Fruit fly (Drosophila melanogaster) whole organism, embryonic: ENCODE data around the gene CG2816.

Source experiments
- Asciz ChIP-seq: fragments of 200-800 bp; sonication (Bioruptor generic); optimal IDR thresholded peaks from 2 replicates; lab custom pipeline; 2017; ENCODE audit warnings: missing biosample characterization, mild to moderate bottlenecking, missing genetic modification characterization, missing genetic modification reagents
- CG14441 ChIP-seq: fragments of 200-800 bp; sonication (Bioruptor generic); IDR thresholded peaks from 2 replicates; pipeline ENCODE4 v1.3.6; 2022; ENCODE audit warnings: missing biosample characterization, missing genetic modification characterization
- CG14710 ChIP-seq: fragments of 200-800 bp; sonication (Bioruptor generic); optimal IDR thresholded peaks from 3 replicates; lab custom pipeline; 2019; ENCODE audit warnings: missing biosample characterization, mild to moderate bottlenecking, missing genetic modification characterization, moderate library complexity
- CG15073 ChIP-seq: fragments of 200-800 bp; sonication (Bioruptor generic); optimal IDR thresholded peaks from 2 replicates; lab custom pipeline; 2016; ENCODE audit warnings: missing biosample characterization, missing genetic modification characterization
- CG15514 ChIP-seq: fragments of 200-800 bp; sonication (Bioruptor generic); optimal IDR thresholded peaks from 3 replicates; lab custom pipeline; 2017; ENCODE audit warnings: missing biosample characterization, missing genetic modification characterization, mild to moderate bottlenecking, moderate library complexity, missing genetic modification reagents
- CG16815 ChIP-seq: fragments of 200-800 bp; sonication (Bioruptor generic); optimal IDR thresholded peaks from 3 replicates; lab custom pipeline; 2017; ENCODE audit warnings: missing biosample characterization, mild to moderate bottlenecking, missing genetic modification characterization
- CG30431 ChIP-seq: fragments of 200-800 bp; sonication (Bioruptor generic); optimal IDR thresholded peaks from 2 replicates; lab custom pipeline; 2017; ENCODE audit warnings: missing biosample characterization, missing genetic modification characterization
- CG33557 ChIP-seq: fragments of 200-800 bp; sonication (Bioruptor generic); optimal IDR thresholded peaks from 2 replicates; lab custom pipeline; 2019; ENCODE audit warnings: missing biosample characterization, mild to moderate bottlenecking, missing genetic modification characterization, moderate library complexity
- CG34224 ChIP-seq: fragments of 200-800 bp; sonication (Bioruptor generic); IDR thresholded peaks from 3 replicates; pipeline ENCODE4 v1.3.6; 2022; ENCODE audit warnings: missing biosample characterization, missing genetic modification characterization; ENCODE audit not compliant: partially characterized antibody
- CG34376 ChIP-seq: fragments of 200-800 bp; sonication (Bioruptor generic); optimal IDR thresholded peaks from 2 replicates; lab custom pipeline; 2018; ENCODE audit warnings: missing biosample characterization, mild to moderate bottlenecking, missing genetic modification characterization
- CG4328 ChIP-seq: fragments of 200-800 bp; sonication (Bioruptor generic); optimal IDR thresholded peaks from 3 replicates; lab custom pipeline; 2017; ENCODE audit warnings: missing biosample characterization, missing genetic modification reagents, missing genetic modification characterization
- CG6791 ChIP-seq: fragments of 200-800 bp; sonication (Bioruptor generic); IDR thresholded peaks from 3 replicates; pipeline ENCODE4 v1.3.6; 2022; ENCODE audit warnings: missing biosample characterization, missing genetic modification characterization; ENCODE audit not compliant: partially characterized antibody
- CG8359 ChIP-seq: fragments of 200-800 bp; sonication (Bioruptor generic); optimal IDR thresholded peaks from 2 replicates; lab custom pipeline; 2017; ENCODE audit warnings: missing biosample characterization, mild to moderate bottlenecking, missing genetic modification characterization, borderline replicate concordance
- Dad ChIP-seq: fragments of 200-800 bp; sonication (Bioruptor generic); optimal IDR thresholded peaks from 3 replicates; lab custom pipeline; 2016; ENCODE audit warnings: missing biosample characterization, missing genetic modification characterization
- ERR ChIP-seq: fragments of 200-800 bp; sonication (Bioruptor generic); optimal IDR thresholded peaks from 2 replicates; lab custom pipeline; 2016; ENCODE audit warnings: missing biosample characterization, missing genetic modification characterization
- Hmr ChIP-seq: fragments of 200-800 bp; sonication (Bioruptor generic); optimal IDR thresholded peaks from 3 replicates; lab custom pipeline; 2017; ENCODE audit warnings: mild to moderate bottlenecking, missing biosample characterization, missing genetic modification reagents, missing genetic modification characterization
- Hr39 ChIP-seq: fragments of >200 bp; optimal IDR thresholded peaks from 2 replicates; lab custom pipeline; 2017
- Hsf ChIP-seq: fragments of 200-800 bp; sonication (Bioruptor generic); optimal IDR thresholded peaks from 3 replicates; lab custom pipeline; 2016; ENCODE audit warnings: missing biosample characterization, missing genetic modification characterization
- Nf-YC ChIP-seq: fragments of 200-800 bp; optimal IDR thresholded peaks from 3 replicates; lab custom pipeline; 2019; ENCODE audit warnings: missing biosample characterization, mild to moderate bottlenecking, missing genetic modification characterization, moderate library complexity
- Pdp1 ChIP-seq, 2 experiments: fragments of 200-800 bp; sonication (Bioruptor generic); optimal IDR thresholded peaks; 3 replicates each; lab custom pipeline; 2016; ENCODE audit warnings: missing biosample characterization in 2 of 2, missing genetic modification characterization in 2 of 2, mild to moderate bottlenecking in 1 of 2, moderate library complexity in 1 of 2
- bowl ChIP-seq: fragments of 200-800 bp; sonication (Bioruptor generic); IDR thresholded peaks from 2 replicates; pipeline ENCODE4 v1.3.6; 2022; ENCODE audit warnings: missing biosample characterization, missing genetic modification characterization
- croc ChIP-seq: fragments of 200-800 bp; sonication (Bioruptor generic); conservative IDR thresholded peaks from 3 replicates; pipeline ENCODE4 v1.3.6; 2022; ENCODE audit warnings: missing biosample characterization, missing genetic modification characterization
- esg ChIP-seq: fragments of 200-800 bp; sonication (Bioruptor generic); conservative IDR thresholded peaks from 2 replicates; pipeline ENCODE4 v1.3.6; 2022; ENCODE audit warnings: missing biosample characterization, missing genetic modification characterization
- fd102C ChIP-seq: fragments of 200-800 bp; sonication (Bioruptor generic); optimal IDR thresholded peaks from 2 replicates; lab custom pipeline; 2018; ENCODE audit warnings: missing biosample characterization, mild to moderate bottlenecking, missing genetic modification characterization, moderate library complexity
- fru ChIP-seq: fragments of >200 bp; optimal IDR thresholded peaks from 2 replicates; lab custom pipeline; 2017
- gsb-n ChIP-seq: fragments of 200-800 bp; sonication (Bioruptor generic); optimal IDR thresholded peaks from 3 replicates; lab custom pipeline; 2018; ENCODE audit warnings: missing biosample characterization, mild to moderate bottlenecking, missing genetic modification characterization
- ind ChIP-seq: fragments of 200-800 bp; sonication (Bioruptor generic); optimal IDR thresholded peaks from 3 replicates; lab custom pipeline; 2016; ENCODE audit warnings: missing biosample characterization, missing genetic modification characterization
- nerfin-2 ChIP-seq: fragments of 200-800 bp; sonication (Bioruptor generic); IDR thresholded peaks from 2 replicates; pipeline ENCODE4 v1.3.6; 2022; ENCODE audit warnings: missing biosample characterization, missing genetic modification characterization; ENCODE audit not compliant: partially characterized antibody
- slp2 ChIP-seq: fragments of 200-800 bp; sonication (Bioruptor generic); optimal IDR thresholded peaks from 2 replicates; lab custom pipeline; 2016; ENCODE audit warnings: missing biosample characterization, missing genetic modification characterization
- tap ChIP-seq: fragments of 200-800 bp; optimal IDR thresholded peaks from 3 replicates; lab custom pipeline; 2019; ENCODE audit warnings: missing biosample characterization, mild to moderate bottlenecking, missing genetic modification characterization, moderate library complexity
- tgo ChIP-seq: fragments of 200-800 bp; sonication (Bioruptor generic); IDR thresholded peaks from 3 replicates; pipeline ENCODE4 v1.3.6; 2022; ENCODE audit warnings: missing biosample characterization, missing genetic modification characterization
- trh ChIP-seq: fragments of 200-800 bp; sonication (Bioruptor generic); optimal IDR thresholded peaks from 2 replicates; lab custom pipeline; 2016; ENCODE audit warnings: missing biosample characterization, missing genetic modification characterization
- twi ChIP-seq: fragments of 200-800 bp; optimal IDR thresholded peaks from 2 replicates; lab custom pipeline; 2019; ENCODE audit warnings: missing biosample characterization, mild to moderate bottlenecking, missing genetic modification characterization, moderate library complexity
- usp ChIP-seq: fragments of >200 bp; optimal IDR thresholded peaks from 2 replicates; lab custom pipeline; 2017; ENCODE audit warnings: missing biosample characterization, missing genetic modification characterization
- zen ChIP-seq: fragments of 200-800 bp; sonication (Bioruptor generic); optimal IDR thresholded peaks from 3 replicates; lab custom pipeline; 2018; ENCODE audit warnings: missing biosample characterization, mild to moderate bottlenecking, missing genetic modification characterization, moderate library complexity

CG2816 gene

dm6 chr2L:3698992-3699514, 4.4 kb upstream of the CG2816 start, which contains the start of the genes CG10031 and CG42464:
TSS of gene CG10031 (minus strand) at chr2L:3699092.
TSS of gene CG42464 (plus strand) at chr2L:3699464.
- TF ChIP-seq CG15514 (GFP tag; lab: Kevin White, UChicago), result peak; percentile 56
- TF ChIP-seq CG34376, result peak; percentile 26
- peak in 1 of 2 experiments; percentile 42 for TF ChIP-seq Pdp1 (GFP tag; optimal IDR thresholded peaks at IDR 0.05; lab: Kevin White, UChicago)
- no peak for TF ChIP-seq ERR

dm6 chr2L:3699895-3700294, 3.6 kb upstream of the CG2816 start, which contains the start of gene CG42465:
TSS of gene CG42465 (plus strand) at chr2L:3700195.
- TF ChIP-seq tgo (GFP tag; lab: Robert Waterston, UW), result no peak
- no peak for TF ChIP-seq Dad (GFP tag; lab: Kevin White, UChicago)
- TF ChIP-seq gsb-n (tag; lab: Kevin White, UChicago), result no peak
- TF ChIP-seq slp2 (GFP tag; lab: Kevin White, UChicago), result no peak
- no peak for TF ChIP-seq CG8359
- no peak for TF ChIP-seq CG6791 (GFP tag; lab: Robert Waterston, UW)
- TF ChIP-seq ind, result no peak
- TF ChIP-seq fru (lab: Kevin White, UChicago), result no peak
- no peak for TF ChIP-seq croc (GFP tag; lab: Robert Waterston, UW)
- TF ChIP-seq zen (tag; lab: Kevin White, UChicago), result no peak
- no peak for TF ChIP-seq twi (tag; lab: Kevin White, UChicago)
- no peak for TF ChIP-seq bowl (GFP tag; lab: Robert Waterston, UW)
- TF ChIP-seq Hmr (GFP tag; lab: Kevin White, UChicago), result no peak
- TF ChIP-seq trh, result no peak
- no peak for TF ChIP-seq fd102C (GFP tag; lab: Kevin White, UChicago)
- no peak for TF ChIP-seq CG14441 (GFP tag; lab: Robert Waterston, UW)
- TF ChIP-seq, all 482 proteins: peak for 0

- TF ChIP-seq CG15073 (GFP tag; lab: Kevin White, UChicago), result no peak
- TF ChIP-seq Hr39 (lab: Kevin White, UChicago), result no peak
- TF ChIP-seq CG30431 (GFP tag; lab: Kevin White, UChicago), result no peak
- no peak for TF ChIP-seq twi (tag; lab: Kevin White, UChicago)
- no peak for TF ChIP-seq nerfin-2
- TF ChIP-seq Hsf (GFP tag; lab: Kevin White, UChicago), result no peak
- no peak for TF ChIP-seq CG14710
- no peak for TF ChIP-seq CG33557 (GFP tag; lab: Kevin White, UChicago)
- TF ChIP-seq CG4328, result no peak
- no peak for TF ChIP-seq esg (GFP tag; lab: Robert Waterston, UW)
Measured at dm6 chr2L:3700374-3700773, 3.1 kb upstream of the CG2816 start, which contains the start of gene Sfp24C1. TSS of gene Sfp24C1 (plus strand) at chr2L:3700674.

- TF ChIP-seq CG16815 (GFP tag; lab: Kevin White, UChicago) (no peak), CG34224 (no peak), Nf-YC (no peak), usp (GFP tag; lab: Kevin White, UChicago) (no peak), Asciz (GFP tag; lab: Kevin White, UChicago) (no peak), tap (no peak)
Measured at dm6 chr2L:3700990-3701389, 2.5 kb upstream of the CG2816 start, which contains the start of gene CG42467. TSS of gene CG42467 (plus strand) at chr2L:3701290.
